Worm (Caenorhabditis elegans) whole organism, L3 larva: ENCODE data around the gene T02D1.4.

Source experiments
- ZK546.5 ChIP-seq: sonication (generic microtip); optimal IDR thresholded peaks from 2 replicates; lab custom pipeline; 2017; ENCODE audit warnings: missing biosample characterization, missing genetic modification characterization
- mdl-1 ChIP-seq: fragments of 150-350 bp; optimal IDR thresholded peaks from 2 replicates; lab custom pipeline; 2014; ENCODE audit warnings: missing biosample characterization, missing genetic modification characterization
- nfya-1 ChIP-seq: sonication (generic microtip); optimal IDR thresholded peaks from 2 replicates; lab custom pipeline; 2017; ENCODE audit warnings: missing genetic modification characterization, mild to moderate bottlenecking, missing compliant biosample characterization, antibody characterized with exemption, moderate library complexity; ENCODE audit not compliant: insufficient read depth
- nhr-11 ChIP-seq: fragments of 150-350 bp; optimal IDR thresholded peaks from 2 replicates; lab custom pipeline; 2014; ENCODE audit warnings: missing biosample characterization, missing genetic modification characterization
- nhr-28 ChIP-seq: fragments of 150-350 bp; optimal IDR thresholded peaks from 2 replicates; lab custom pipeline; 2014; ENCODE audit warnings: missing biosample characterization, missing genetic modification characterization
- nhr-76 ChIP-seq: fragments of 150-350 bp; sonication (generic microtip); optimal IDR thresholded peaks from 5 replicates; lab custom pipeline; 2014; ENCODE audit warnings: missing biosample characterization, missing genetic modification characterization
- ztf-4 ChIP-seq: fragments of 150-350 bp; optimal IDR thresholded peaks from 2 replicates; lab custom pipeline; 2014; ENCODE audit warnings: missing biosample characterization, missing genetic modification characterization

- TF ChIP-seq nhr-11 (tag; lab: Kevin White, UChicago) (no peak), mdl-1 (tag; lab: Kevin White, UChicago) (no peak), ZK546.5 (tag; lab: Kevin White, UChicago) (no peak), nhr-76 (tag; lab: Kevin White, UChicago) (no peak), nfya-1 (no peak), ztf-4 (no peak), nhr-28 (tag; lab: Kevin White, UChicago) (no peak)
Observed at ce11 chrIV:17426970-17427369, 27.4 kb downstream of the T02D1.4 start.
